Fruit fly (Drosophila melanogaster) whole organism, wandering third instar larva: Measurements from ENCODE around the gene Cyp28c1.

Source experiments
- Abd-B ChIP-seq: fragments of >200 bp; optimal IDR thresholded peaks from 2 replicates; lab custom pipeline; 2017; ENCODE audit warnings: missing biosample characterization, missing genetic modification characterization
- CrebA ChIP-seq: fragments of 200-800 bp; sonication (Bioruptor generic); optimal IDR thresholded peaks from 2 replicates; lab custom pipeline; 2016; ENCODE audit warnings: missing biosample characterization, mild to moderate bottlenecking, missing genetic modification characterization, borderline replicate concordance
- Dfd ChIP-seq: fragments of >200 bp; optimal IDR thresholded peaks from 2 replicates; lab custom pipeline; 2017; ENCODE audit warnings: missing biosample characterization, missing genetic modification characterization
- Dif ChIP-seq: fragments of 200-275, 200-300 bp; sonication (Bioruptor generic); optimal IDR thresholded peaks from 2 replicates; lab custom pipeline; 2018; ENCODE audit warnings: missing biosample characterization, missing genetic modification characterization; ENCODE audit not compliant: partially characterized antibody
- GATAd ChIP-seq: sonication (Bioruptor generic); optimal IDR thresholded peaks from 2 replicates; lab custom pipeline; 2016; ENCODE audit warnings: missing biosample characterization, missing genetic modification characterization
- HLH106 ChIP-seq: fragments of 200-800 bp; optimal IDR thresholded peaks from 3 replicates; lab custom pipeline; 2019; ENCODE audit warnings: missing biosample characterization, mild to moderate bottlenecking, missing genetic modification characterization, moderate library complexity
- Hr83 ChIP-seq: fragments of 200-300 bp; sonication (Bioruptor generic); optimal IDR thresholded peaks from 2 replicates; lab custom pipeline; 2016; ENCODE audit warnings: missing biosample characterization, mild to moderate bottlenecking, missing genetic modification characterization, moderate library complexity; ENCODE audit not compliant: poor library complexity, severe bottlenecking
- Myc ChIP-seq: fragments of >200 bp; optimal IDR thresholded peaks from 2 replicates; lab custom pipeline; 2017
- N ChIP-seq: fragments of >200 bp; optimal IDR thresholded peaks from 2 replicates; lab custom pipeline; 2018; ENCODE audit warnings: missing biosample characterization, missing external identifiers, missing genetic modification characterization
- Rel ChIP-seq, 2 experiments: fragments of 200-800 bp; sonication (Bioruptor generic) in 1 of 2; optimal IDR thresholded peaks; 2 replicates in 1 of 2; 3 replicates in 1 of 2; lab custom pipeline; 2016 to 2019; ENCODE audit warnings: mild to moderate bottlenecking in 2 of 2, missing biosample characterization in 2 of 2, missing genetic modification characterization in 2 of 2, moderate library complexity in 1 of 2
- br ChIP-seq: fragments of 200-800 bp; sonication (Bioruptor generic); optimal IDR thresholded peaks from 2 replicates; lab custom pipeline; 2016; ENCODE audit warnings: missing biosample characterization, missing genetic modification characterization
- dl ChIP-seq, 2 experiments: fragments of 175-275, 200-275 bp in 1 of 2; fragments of 200-275 bp in 1 of 2; sonication (Bioruptor generic); optimal IDR thresholded peaks; lab custom pipeline; 2018; ENCODE audit warnings: mild to moderate bottlenecking in 2 of 2, missing biosample characterization in 2 of 2, missing genetic modification characterization in 2 of 2, moderate library complexity in 2 of 2; ENCODE audit not compliant: partially characterized antibody in 2 of 2, insufficient read depth in 1 of 2
- dsf ChIP-seq: sonication (Bioruptor generic); optimal IDR thresholded peaks from 2 replicates; lab custom pipeline; 2016; ENCODE audit warnings: missing biosample characterization, missing genetic modification characterization, borderline replicate concordance
- foxo ChIP-seq, 2 experiments: fragments of 200-800 bp; sonication (Bioruptor generic); optimal IDR thresholded peaks; 2 replicates in 1 of 2; 3 replicates in 1 of 2; lab custom pipeline; 2016 to 2017; ENCODE audit warnings: missing biosample characterization in 2 of 2, missing genetic modification characterization in 2 of 2
- fru ChIP-seq: fragments of 200-800 bp; sonication (Bioruptor generic); optimal IDR thresholded peaks from 3 replicates; lab custom pipeline; 2016; ENCODE audit warnings: missing biosample characterization, mild to moderate bottlenecking, missing genetic modification characterization
- h ChIP-seq: fragments of 200-800 bp; sonication (Bioruptor generic); optimal IDR thresholded peaks from 3 replicates; lab custom pipeline; 2016; ENCODE audit warnings: missing biosample characterization, mild to moderate bottlenecking, missing genetic modification characterization
- jim ChIP-seq: fragments of 175-275, 200-325 bp; sonication (Bioruptor generic); optimal IDR thresholded peaks from 2 replicates; lab custom pipeline; 2016; ENCODE audit warnings: missing biosample characterization, mild to moderate bottlenecking, missing genetic modification characterization
- lola ChIP-seq: fragments of >200 bp; optimal IDR thresholded peaks from 2 replicates; lab custom pipeline; 2017; ENCODE audit warnings: missing biosample characterization, missing genetic modification characterization
- psq ChIP-seq: fragments of 200-800 bp; sonication (Bioruptor generic); optimal IDR thresholded peaks from 3 replicates; lab custom pipeline; 2017; ENCODE audit warnings: missing biosample characterization, mild to moderate bottlenecking, missing genetic modification characterization, moderate library complexity
- rgr ChIP-seq: fragments of 200-800 bp; sonication (Bioruptor generic); optimal IDR thresholded peaks from 3 replicates; lab custom pipeline; 2016; ENCODE audit warnings: missing biosample characterization, mild to moderate bottlenecking, missing genetic modification characterization
- sage ChIP-seq: fragments of 200-800 bp; sonication (Bioruptor generic); optimal IDR thresholded peaks from 2 replicates; lab custom pipeline; 2016; ENCODE audit warnings: missing biosample characterization, mild to moderate bottlenecking, missing genetic modification characterization
- sv ChIP-seq: fragments of 200-800 bp; sonication (Bioruptor generic); optimal IDR thresholded peaks from 3 replicates; lab custom pipeline; 2016; ENCODE audit warnings: missing biosample characterization, missing genetic modification characterization
- tai ChIP-seq: sonication (Bioruptor generic); optimal IDR thresholded peaks from 2 replicates; lab custom pipeline; 2016; ENCODE audit warnings: missing biosample characterization, missing genetic modification characterization
- usp ChIP-seq: fragments of >200 bp; optimal IDR thresholded peaks from 2 replicates; lab custom pipeline; 2017; ENCODE audit warnings: missing biosample characterization, missing genetic modification characterization

Cyp28c1 gene

DNA sequence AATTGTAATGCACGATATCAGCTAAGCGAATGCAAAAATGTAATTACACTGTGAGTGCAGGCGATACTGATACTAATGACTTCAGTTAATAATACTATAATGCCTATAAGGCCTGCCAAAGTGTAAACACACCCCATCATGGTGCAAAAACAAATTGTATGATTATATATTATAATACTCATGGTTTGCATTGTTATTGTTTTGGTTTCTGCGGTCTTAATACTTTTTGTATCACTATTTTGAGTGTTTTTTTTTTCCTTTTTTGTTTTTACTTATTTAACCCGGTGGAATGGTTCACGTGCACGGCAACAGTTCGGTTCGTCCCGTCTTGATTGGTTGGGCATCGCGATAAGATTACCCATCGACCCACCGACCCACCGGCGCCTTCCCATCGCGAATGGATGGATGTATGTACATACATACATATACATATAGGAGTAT, 25.7 kb upstream of the Cyp28c1 start:
- no peak for TF ChIP-seq psq (GFP tag; lab: Kevin White, UChicago)
- no peak for TF ChIP-seq dl (GFP tag; optimal IDR thresholded peaks at IDR 0.05; lab: Kevin White, UChicago; ENCODE audit: insufficient read depth in 1 of 2, partially characterized antibody in 2 of 2)
- no peak for TF ChIP-seq Hr83 (GFP tag; lab: Kevin White, UChicago)
- no peak for TF ChIP-seq HLH106
- TF ChIP-seq GATAd (GFP tag; lab: Kevin White, UChicago), result no peak
- TF ChIP-seq Myc, result no peak
- no peak for TF ChIP-seq sage
- TF ChIP-seq h (GFP tag; lab: Kevin White, UChicago), result no peak
- no peak for TF ChIP-seq dsf (GFP tag; lab: Kevin White, UChicago)

DNA sequence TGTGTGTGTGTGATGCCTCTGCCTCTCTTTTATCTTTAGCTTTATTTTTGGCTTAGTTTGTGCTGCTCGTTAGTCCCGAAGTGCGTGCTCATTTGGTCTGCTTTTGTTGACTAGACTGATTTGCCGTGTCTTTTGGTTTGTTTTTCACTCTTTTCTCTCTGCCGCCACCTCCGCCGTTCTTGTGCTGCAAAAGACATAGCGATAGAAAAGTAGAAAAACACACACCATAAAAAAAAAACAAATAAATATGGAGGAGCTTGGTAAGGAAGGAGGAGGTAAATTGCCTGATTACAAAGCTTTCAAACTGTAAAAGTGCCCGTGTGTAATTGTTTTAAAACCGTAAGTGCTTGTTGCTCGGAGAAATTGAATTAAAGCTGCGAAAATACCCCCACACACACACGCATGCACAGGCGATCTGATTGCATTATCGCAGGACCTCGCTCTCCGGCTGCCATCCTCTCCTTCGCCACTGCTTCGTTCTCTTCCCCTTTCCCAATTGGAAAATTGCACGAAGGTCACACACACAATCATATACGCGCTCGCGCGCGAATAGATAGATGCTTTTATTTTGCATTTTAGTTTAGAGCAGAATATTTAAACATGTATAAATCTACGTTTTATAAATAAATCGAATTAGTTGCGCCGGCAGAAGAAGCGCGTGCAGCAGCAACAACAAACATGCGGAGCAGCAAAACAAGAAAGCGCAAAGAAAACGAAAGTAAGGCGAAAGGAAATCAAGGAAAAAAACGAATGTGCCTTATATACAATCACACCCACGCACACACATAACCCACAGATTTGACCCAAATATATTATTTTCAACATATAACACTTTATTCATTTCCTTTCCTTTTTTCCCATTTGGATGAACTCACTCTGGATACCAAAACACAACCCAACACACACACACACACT, 23.8 kb upstream of the Cyp28c1 start:
- TF ChIP-seq Dfd (GFP tag; lab: Kevin White, UChicago), result peak; percentile 24
- TF ChIP-seq Myc, result peak; percentile 3
- no peak for TF ChIP-seq usp (GFP tag; lab: Kevin White, UChicago)
- no peak for TF ChIP-seq Abd-B (GFP tag; lab: Kevin White, UChicago)
- TF ChIP-seq foxo (GFP tag; optimal IDR thresholded peaks at IDR 0.05; lab: Kevin White, UChicago), result no peak
- TF ChIP-seq br (GFP tag; lab: Kevin White, UChicago), result no peak
- TF ChIP-seq dsf (GFP tag; lab: Kevin White, UChicago), result no peak
- TF ChIP-seq HLH106, result no peak
- TF ChIP-seq dl (GFP tag; optimal IDR thresholded peaks at IDR 0.05; lab: Kevin White, UChicago; ENCODE audit: insufficient read depth in 1 of 2, partially characterized antibody in 2 of 2), result no peak
- TF ChIP-seq psq (GFP tag; lab: Kevin White, UChicago), result peak; percentile 3
- TF ChIP-seq lola (GFP tag; lab: Kevin White, UChicago), result no peak

DNA sequence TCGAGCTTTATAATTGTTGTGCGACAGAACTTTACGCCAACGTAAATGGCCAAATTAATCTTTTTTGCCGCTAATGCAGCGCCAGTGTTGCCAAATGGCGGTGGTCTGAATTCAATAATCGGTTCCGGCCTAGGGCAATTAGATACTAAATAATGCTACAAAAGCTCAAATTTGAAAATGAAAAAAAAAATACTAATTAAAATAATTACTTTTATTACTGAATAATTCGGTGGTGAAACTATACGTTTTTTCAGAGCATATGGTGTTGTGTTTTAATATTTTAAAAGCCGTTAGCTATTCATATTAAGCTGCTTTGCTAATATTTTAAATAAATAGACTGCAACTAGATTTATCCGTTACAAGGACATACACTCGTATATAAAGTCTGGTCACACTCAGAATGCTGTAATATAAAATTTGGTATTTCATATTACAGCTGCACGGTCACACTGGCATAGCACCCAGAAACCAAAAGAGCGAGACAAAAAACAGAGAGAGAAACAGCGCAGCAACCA, 22.9 kb upstream of the Cyp28c1 start, which contains the start of the genes CG1578 and rudhira:
CG1578 (minus strand) TSS at position 118 of the 515 bp plus-strand sequence.
rudhira (plus strand) TSS at position 465 of the 515 bp plus-strand sequence.
- peak; percentile 24 for TF ChIP-seq fru (GFP tag; lab: Kevin White, UChicago)
- TF ChIP-seq HLH106, result peak; percentile 11
- TF ChIP-seq sage, result no peak
- TF ChIP-seq, all 38 proteins: peak for 2

DNA sequence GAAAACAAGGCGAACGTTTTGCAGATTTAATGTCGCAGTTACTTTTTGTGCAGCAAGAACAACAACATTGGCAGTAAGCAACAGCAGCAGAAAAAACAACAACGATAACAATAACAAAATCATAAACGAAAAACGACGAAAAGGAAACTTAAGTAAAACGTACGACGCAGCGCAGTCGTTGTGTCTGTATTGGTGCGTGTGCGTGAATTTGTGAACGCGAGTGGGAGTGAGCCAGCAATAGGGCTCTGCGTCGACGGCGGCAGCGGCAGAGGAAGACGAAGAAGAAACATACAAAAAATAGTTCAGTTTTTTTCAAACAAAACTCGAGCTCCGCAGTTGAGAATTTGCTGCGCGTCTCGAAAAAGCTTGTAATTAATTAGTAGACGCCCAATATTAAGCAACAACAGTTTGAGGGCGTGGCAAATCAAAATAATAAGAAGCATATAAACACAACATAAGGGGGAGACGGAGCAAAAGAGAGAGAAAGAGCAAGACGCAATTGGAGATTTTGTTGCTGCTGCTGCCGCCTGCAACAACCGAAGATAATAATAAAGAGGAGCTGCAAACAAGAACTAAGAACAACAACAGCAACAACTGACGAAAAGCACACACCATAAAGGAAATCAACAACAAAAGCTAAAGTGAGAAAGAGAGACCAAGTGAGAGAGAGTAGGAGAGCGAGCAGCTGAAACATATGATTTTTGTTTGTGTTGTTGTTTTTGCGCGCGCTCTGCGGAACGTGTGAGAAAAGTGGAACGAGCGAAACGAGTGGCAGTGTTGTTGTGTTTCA, 22.0 kb upstream of the Cyp28c1 start:
- TF ChIP-seq usp (GFP tag; lab: Kevin White, UChicago) (no peak), rgr (no peak), CrebA (GFP tag; lab: Kevin White, UChicago) (no peak), Rel (GFP tag; optimal IDR thresholded peaks at IDR 0.05; lab: Kevin White, UChicago) (peak; percentile 38), Rel (tag; optimal IDR thresholded peaks at IDR 0.05; lab: Kevin White, UChicago) (no peak), dsf (GFP tag; lab: Kevin White, UChicago) (no peak), h (GFP tag; lab: Kevin White, UChicago) (no peak), tai (GFP tag; lab: Kevin White, UChicago) (no peak), sage (no peak), dl (GFP tag; optimal IDR thresholded peaks at IDR 0.05; lab: Kevin White, UChicago; ENCODE audit: insufficient read depth in 1 of 2, partially characterized antibody in 2 of 2) (peak; percentile 44 to 64), jim (no peak), psq (GFP tag; lab: Kevin White, UChicago) (peak; percentile 89), br (GFP tag; lab: Kevin White, UChicago) (no peak), Dif (peak; percentile 64), GATAd (GFP tag; lab: Kevin White, UChicago) (no peak), N (GFP tag; lab: Kevin White, UChicago) (no peak), sv (GFP tag; lab: Kevin White, UChicago) (no peak)
